Worm (Caenorhabditis elegans): ENCODE measurements around the gene swm-1.

Gene swm-1

DNA sequence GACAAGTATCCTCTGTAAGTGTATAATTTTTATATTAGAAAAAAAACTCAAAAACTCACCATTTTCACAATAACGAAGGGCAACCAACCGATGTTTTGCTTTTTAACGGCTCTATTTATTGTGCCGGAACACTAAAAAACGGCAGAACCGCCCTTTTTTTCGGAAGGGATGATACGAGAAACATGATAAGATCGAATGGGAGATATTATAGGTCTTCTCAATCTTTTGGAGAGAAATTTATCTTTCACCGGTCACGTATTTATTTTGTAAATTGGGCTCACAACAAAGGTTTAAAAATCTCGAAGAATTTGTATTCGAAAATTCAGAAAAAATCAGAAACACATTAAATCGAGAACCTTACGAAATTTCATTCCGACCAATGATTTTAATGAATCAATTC, at the start of gene swm-1:
swm-1 (minus strand) TSS at position 101 of the 400 bp plus-strand sequence.
- TF ChIP-seq fkh-6 (tag; optimal IDR thresholded peaks at IDR 0.05): no peak
- TF ChIP-seq ceh-22 (tag; optimal IDR thresholded peaks at IDR 0.05): no peak
- TF ChIP-seq pax-1 (tag; optimal IDR thresholded peaks at IDR 0.05): no peak
- TF ChIP-seq Y22D7AL.16 (tag; optimal IDR thresholded peaks at IDR 0.05): no peak
- no peak for TF ChIP-seq dve-1 (tag; optimal IDR thresholded peaks at IDR 0.05)
- TF ChIP-seq pros-1 (tag; optimal IDR thresholded peaks at IDR 0.05): no peak
- TF ChIP-seq C08G9.2 (tag; optimal IDR thresholded peaks at IDR 0.05): no peak
- no peak for TF ChIP-seq pqm-1 (tag; optimal IDR thresholded peaks at IDR 0.05)
- no peak for TF ChIP-seq ama-1 (optimal IDR thresholded peaks at IDR 0.05)

DNA sequence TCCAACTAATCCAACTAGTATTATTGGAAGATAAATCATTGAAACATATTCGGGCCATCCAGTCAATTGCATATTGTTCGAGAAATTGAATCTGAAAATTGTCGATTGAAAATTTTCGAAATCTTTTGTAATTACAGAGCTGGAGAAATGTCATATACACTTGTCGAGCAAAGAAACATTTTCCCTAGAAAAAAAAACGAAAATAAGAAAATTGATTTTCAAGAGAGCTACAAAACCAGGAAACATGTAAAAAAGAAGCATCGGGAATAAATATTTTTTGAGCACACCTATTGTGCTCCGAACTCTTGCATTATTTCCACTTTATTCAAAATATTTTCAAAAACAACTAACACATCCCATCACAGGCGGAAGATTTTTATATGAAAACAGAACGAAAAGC, 46.4 kb upstream of the swm-1 start, which contains the start of gene frpr-6:
frpr-6 (minus strand) TSS at position 101 of the 400 bp plus-strand sequence.
- TF ChIP-seq mec-3 (tag; optimal IDR thresholded peaks at IDR 0.05; ENCODE audit: borderline replicate concordance): no peak
- no peak for TF ChIP-seq Y22D7AL.16 (tag; optimal IDR thresholded peaks at IDR 0.05)
- no peak for TF ChIP-seq elt-4 (tag; optimal IDR thresholded peaks at IDR 0.05)
- no peak for TF ChIP-seq pqm-1 (tag; optimal IDR thresholded peaks at IDR 0.05)
- TF ChIP-seq nhr-232 (tag; optimal IDR thresholded peaks at IDR 0.05): no peak
- TF ChIP-seq sox-2 (GFP tag; IDR thresholded peaks at IDR 0.05): no peak
- no peak for TF ChIP-seq ahr-1 (tag; optimal IDR thresholded peaks at IDR 0.05)
- TF ChIP-seq ceh-24 (tag; optimal IDR thresholded peaks at IDR 0.05): no peak
- TF ChIP-seq fkh-10 (GFP tag; optimal IDR thresholded peaks at IDR 0.05): no peak
- TF ChIP-seq dve-1 (tag; optimal IDR thresholded peaks at IDR 0.05): no peak
- no peak for TF ChIP-seq hlh-6 (tag; optimal IDR thresholded peaks at IDR 0.05)
- TF ChIP-seq ceh-31 (tag; optimal IDR thresholded peaks at IDR 0.05): no peak
- TF ChIP-seq che-1 (tag; optimal IDR thresholded peaks at IDR 0.05): no peak
- TF ChIP-seq F13H6.1 (tag; optimal IDR thresholded peaks at IDR 0.05): no peak
- no peak for TF ChIP-seq fkh-6 (tag; optimal IDR thresholded peaks at IDR 0.05)
- no peak for TF ChIP-seq pha-2 (tag; optimal IDR thresholded peaks at IDR 0.05)
- TF ChIP-seq ceh-48 (tag; optimal IDR thresholded peaks at IDR 0.05): no peak
- TF ChIP-seq hlh-8 (tag; optimal IDR thresholded peaks at IDR 0.05): no peak
- no peak for TF ChIP-seq ceh-9 (tag; optimal IDR thresholded peaks at IDR 0.05)

DNA sequence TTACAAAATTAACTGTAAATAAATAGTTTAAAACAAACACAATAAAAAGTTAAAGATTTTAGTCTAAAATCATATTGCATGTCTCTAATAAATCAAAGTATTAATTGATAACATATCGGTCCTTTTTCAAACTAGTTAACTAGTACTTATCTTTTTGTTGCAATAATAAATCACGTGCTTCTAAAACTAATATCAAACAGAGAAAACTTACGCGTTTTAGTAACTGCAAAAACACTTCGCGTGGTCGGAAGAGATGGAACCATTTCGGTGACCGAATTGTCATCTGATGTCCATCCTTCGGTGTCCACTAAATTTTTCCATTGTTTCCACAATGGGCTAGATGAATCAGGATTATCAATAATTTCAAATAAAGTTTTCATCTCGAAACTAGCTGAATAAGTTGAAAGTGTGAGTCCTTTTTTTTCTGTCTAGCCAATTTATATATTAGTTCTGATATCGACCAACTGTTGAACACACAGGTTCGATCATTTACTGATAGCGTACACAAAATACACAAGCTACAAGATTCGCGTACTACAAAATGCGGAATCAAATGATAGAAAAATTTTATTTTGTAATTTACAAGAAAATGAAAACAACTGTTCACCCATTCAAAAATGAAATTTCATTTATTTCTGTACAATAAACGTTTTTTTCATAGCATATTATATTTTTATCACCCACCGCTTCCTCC, 43.8 kb upstream of the swm-1 start, which contains the start of gene F21C10.9:
F21C10.9 (minus strand) TSS at position 417 of the 694 bp plus-strand sequence.
- TF ChIP-seq mec-3 (tag; optimal IDR thresholded peaks at IDR 0.05; ENCODE audit: borderline replicate concordance) (no peak), che-1 (tag; optimal IDR thresholded peaks at IDR 0.05) (no peak), unc-86 (tag; optimal IDR thresholded peaks at IDR 0.05) (no peak), gmeb-2 (tag; optimal IDR thresholded peaks at IDR 0.05) (no peak), elt-4 (tag; optimal IDR thresholded peaks at IDR 0.05) (no peak), ceh-6 (GFP tag; optimal IDR thresholded peaks at IDR 0.05) (no peak), tbx-2 (tag; optimal IDR thresholded peaks at IDR 0.05) (no peak), ttx-3 (tag; optimal IDR thresholded peaks at IDR 0.05) (no peak), dve-1 (tag; optimal IDR thresholded peaks at IDR 0.05) (no peak), pat-9 (tag; optimal IDR thresholded peaks at IDR 0.05) (no peak), hlh-6 (tag; optimal IDR thresholded peaks at IDR 0.05) (no peak), T23F11.4 (GFP tag; optimal IDR thresholded peaks at IDR 0.05) (no peak), ceh-45 (GFP tag; IDR thresholded peaks at IDR 0.05) (no peak), pqm-1 (tag; optimal IDR thresholded peaks at IDR 0.05) (no peak)

DNA sequence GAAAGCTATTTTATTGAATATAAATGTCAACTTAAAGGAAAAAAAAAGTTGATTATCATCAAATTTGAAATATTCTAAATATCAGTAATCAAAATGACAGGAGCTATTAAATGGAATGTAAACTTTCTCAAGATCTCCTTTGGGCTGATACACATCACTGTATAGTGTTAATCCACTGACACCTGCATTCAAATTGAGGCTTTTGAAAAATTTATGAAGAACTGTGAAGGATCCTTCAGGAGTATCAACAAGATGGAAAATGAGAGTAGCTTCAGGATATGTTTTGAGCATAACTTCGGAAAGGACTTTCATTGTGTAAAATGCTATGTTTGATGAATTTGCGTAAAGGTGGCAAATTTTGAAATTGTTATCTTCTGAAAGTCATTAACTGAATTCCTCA, 42.5 kb upstream of the swm-1 start:
- TF ChIP-seq dmd-4 (tag; optimal IDR thresholded peaks at IDR 0.05; ENCODE audit: borderline replicate concordance): no peak
- TF ChIP-seq C08G9.2 (tag; optimal IDR thresholded peaks at IDR 0.05): no peak
- TF ChIP-seq ttx-3 (tag; optimal IDR thresholded peaks at IDR 0.05): no peak
- no peak for TF ChIP-seq ceh-31 (tag; optimal IDR thresholded peaks at IDR 0.05)
- no peak for TF ChIP-seq T23F11.4 (GFP tag; optimal IDR thresholded peaks at IDR 0.05)
- TF ChIP-seq zip-5 (tag; optimal IDR thresholded peaks at IDR 0.05): no peak
- TF ChIP-seq tbx-2 (tag; optimal IDR thresholded peaks at IDR 0.05): no peak
- no peak for TF ChIP-seq lin-11 (tag; optimal IDR thresholded peaks at IDR 0.05)
- no peak for TF ChIP-seq ref-2 (tag; optimal IDR thresholded peaks at IDR 0.05)
- no peak for TF ChIP-seq fkh-10 (GFP tag; optimal IDR thresholded peaks at IDR 0.05)
- no peak for TF ChIP-seq pha-4 (tag; optimal IDR thresholded peaks at IDR 0.05)
- TF ChIP-seq rnt-1 (tag; optimal IDR thresholded peaks at IDR 0.05): no peak
- TF ChIP-seq hlh-15 (tag; optimal IDR thresholded peaks at IDR 0.05): no peak
- no peak for TF ChIP-seq ceh-19 (GFP tag; optimal IDR thresholded peaks at IDR 0.05)
- TF ChIP-seq Y22D7AL.16 (tag; optimal IDR thresholded peaks at IDR 0.05): no peak
- no peak for TF ChIP-seq ahr-1 (tag; optimal IDR thresholded peaks at IDR 0.05)
- TF ChIP-seq pax-1 (tag; optimal IDR thresholded peaks at IDR 0.05): no peak
